Fruit fly (Drosophila melanogaster) whole organism, embryonic: ENCODE data around the gene alphaTub67C.

Experiments used
- ATbp ChIP-seq: fragments of 200-800 bp; sonication (Bioruptor generic); optimal IDR thresholded peaks from 2 replicates; lab custom pipeline; 2017; ENCODE audit warnings: missing biosample characterization, mild to moderate bottlenecking, missing genetic modification characterization, missing genetic modification reagents
- Adf1 ChIP-seq: fragments of 200-800 bp; sonication (Bioruptor generic); IDR thresholded peaks from 2 replicates; pipeline ENCODE4 v1.3.6; 2022; ENCODE audit warnings: missing biosample characterization, missing genetic modification characterization
- B-H2 ChIP-seq: fragments of 200-800 bp; sonication (Bioruptor generic); optimal IDR thresholded peaks from 2 replicates; lab custom pipeline; 2018; ENCODE audit warnings: missing biosample characterization, mild to moderate bottlenecking, missing genetic modification characterization
- BEAF-32 ChIP-seq: fragments of 200-800 bp; sonication (Bioruptor generic); optimal IDR thresholded peaks from 3 replicates; lab custom pipeline; 2017; ENCODE audit warnings: missing biosample characterization, missing genetic modification characterization, mild to moderate bottlenecking, moderate library complexity, missing genetic modification reagents
- CG10366 ChIP-seq: fragments of 200-800 bp; sonication (Bioruptor generic); IDR thresholded peaks from 2 replicates; pipeline ENCODE4 v1.3.6; 2022; ENCODE audit warnings: missing biosample characterization, missing genetic modification characterization
- CG11247 ChIP-seq: fragments of 200-800 bp; sonication (Bioruptor generic); IDR thresholded peaks from 2 replicates; pipeline ENCODE4 v1.3.6; 2022; ENCODE audit warnings: missing biosample characterization, missing genetic modification characterization
- CG13287 ChIP-seq: fragments of 200-800 bp; sonication (Bioruptor generic); IDR thresholded peaks from 2 replicates; pipeline ENCODE4 v1.3.6; 2022; ENCODE audit warnings: missing biosample characterization, missing genetic modification characterization; ENCODE audit not compliant: partially characterized antibody
- CG15269 ChIP-seq: fragments of 200-800 bp; sonication (Bioruptor generic); optimal IDR thresholded peaks from 2 replicates; lab custom pipeline; 2018; ENCODE audit warnings: missing biosample characterization, mild to moderate bottlenecking, missing genetic modification characterization, moderate library complexity
- CG1602 ChIP-seq: fragments of 200-800 bp; sonication (Bioruptor generic); optimal IDR thresholded peaks from 3 replicates; lab custom pipeline; 2016; ENCODE audit warnings: missing biosample characterization, missing genetic modification characterization
- CG1603 ChIP-seq: fragments of 200-800 bp; sonication (Bioruptor generic); optimal IDR thresholded peaks from 2 replicates; lab custom pipeline; 2019; ENCODE audit warnings: missing biosample characterization, mild to moderate bottlenecking, missing genetic modification characterization, moderate library complexity
- CG16813 ChIP-seq: fragments of 200-800 bp; sonication (Bioruptor generic); IDR thresholded peaks from 3 replicates; pipeline ENCODE4 v1.3.6; 2022; ENCODE audit warnings: missing biosample characterization, missing genetic modification characterization; ENCODE audit not compliant: partially characterized antibody
- CG16815 ChIP-seq: fragments of 200-800 bp; sonication (Bioruptor generic); optimal IDR thresholded peaks from 3 replicates; lab custom pipeline; 2017; ENCODE audit warnings: missing biosample characterization, mild to moderate bottlenecking, missing genetic modification characterization
- CG18262 ChIP-seq: fragments of 200-800 bp; optimal IDR thresholded peaks from 3 replicates; lab custom pipeline; 2019; ENCODE audit warnings: missing biosample characterization, mild to moderate bottlenecking, missing genetic modification characterization, moderate library complexity
- CG18476 ChIP-seq: fragments of 200-800 bp; sonication (Bioruptor generic); optimal IDR thresholded peaks from 2 replicates; lab custom pipeline; 2016; ENCODE audit warnings: missing biosample characterization, mild to moderate bottlenecking, missing genetic modification characterization
- CG31365 ChIP-seq: fragments of 200-800 bp; sonication (Bioruptor generic); optimal IDR thresholded peaks from 2 replicates; lab custom pipeline; 2018; ENCODE audit warnings: missing biosample characterization, mild to moderate bottlenecking, missing genetic modification characterization
- CG34376 ChIP-seq: fragments of 200-800 bp; sonication (Bioruptor generic); optimal IDR thresholded peaks from 2 replicates; lab custom pipeline; 2018; ENCODE audit warnings: missing biosample characterization, mild to moderate bottlenecking, missing genetic modification characterization
- CG3995 ChIP-seq: fragments of 200-800 bp; sonication (Bioruptor generic); optimal IDR thresholded peaks from 3 replicates; lab custom pipeline; 2016; ENCODE audit warnings: missing biosample characterization, missing genetic modification characterization
- CG4404 ChIP-seq: fragments of 200-800 bp; sonication (Bioruptor generic); IDR thresholded peaks from 2 replicates; pipeline ENCODE4 v1.3.6; 2022; ENCODE audit warnings: missing biosample characterization, missing genetic modification characterization
- CG4854 ChIP-seq: fragments of 200-800 bp; sonication (Bioruptor generic); optimal IDR thresholded peaks from 2 replicates; lab custom pipeline; 2016; ENCODE audit warnings: missing biosample characterization, missing genetic modification characterization, inconsistent platforms
- CG6175 ChIP-seq: fragments of 200-800 bp; sonication (Bioruptor generic); IDR thresholded peaks from 3 replicates; pipeline ENCODE4 v1.3.6; 2022; ENCODE audit warnings: missing biosample characterization, missing genetic modification characterization
- CG8765 ChIP-seq: fragments of 200-800 bp; sonication (Bioruptor generic); IDR thresholded peaks from 2 replicates; pipeline ENCODE4 v1.3.6; 2022; ENCODE audit warnings: missing biosample characterization, missing genetic modification characterization
- CG9215 ChIP-seq: fragments of 200-800 bp; sonication (Bioruptor generic); IDR thresholded peaks from 2 replicates; pipeline ENCODE4 v1.3.6; 2022; ENCODE audit warnings: missing biosample characterization, missing genetic modification characterization
- CG9437 ChIP-seq: fragments of 200-800 bp; sonication (Bioruptor generic); optimal IDR thresholded peaks from 2 replicates; lab custom pipeline; 2018; ENCODE audit warnings: missing biosample characterization, mild to moderate bottlenecking, missing genetic modification characterization
- CHES-1-like ChIP-seq: fragments of 200-800 bp; sonication (Bioruptor generic); optimal IDR thresholded peaks from 2 replicates; lab custom pipeline; 2016; ENCODE audit warnings: missing biosample characterization, missing genetic modification characterization
- E2f1 ChIP-seq: fragments of 200-800 bp; sonication (Bioruptor generic); IDR thresholded peaks from 2 replicates; pipeline ENCODE4 v1.3.6; 2022; ENCODE audit warnings: missing biosample characterization, missing genetic modification characterization
- Ets97D ChIP-seq: fragments of 200-800 bp; sonication (Bioruptor generic); optimal IDR thresholded peaks from 3 replicates; lab custom pipeline; 2016; ENCODE audit warnings: missing biosample characterization, missing genetic modification characterization
- HLH3B ChIP-seq: fragments of 200-800 bp; sonication (Bioruptor generic); IDR thresholded peaks from 2 replicates; pipeline ENCODE4 v1.3.6; 2022; ENCODE audit warnings: missing biosample characterization, missing genetic modification characterization
- Lpt ChIP-seq: fragments of >200 bp; optimal IDR thresholded peaks from 2 replicates; lab custom pipeline; 2018; ENCODE audit warnings: missing biosample characterization, missing genetic modification characterization
- NC2α ChIP-seq: fragments of 200-800 bp; sonication (Bioruptor generic); optimal IDR thresholded peaks from 2 replicates; lab custom pipeline; 2016; ENCODE audit warnings: missing biosample characterization, missing genetic modification characterization
- Oli ChIP-seq: fragments of 200-800 bp; sonication (Bioruptor generic); optimal IDR thresholded peaks from 2 replicates; lab custom pipeline; 2018; ENCODE audit warnings: missing biosample characterization, mild to moderate bottlenecking, missing genetic modification characterization, moderate library complexity
- Sox100B ChIP-seq: fragments of 200-800 bp; sonication (Bioruptor generic); optimal IDR thresholded peaks from 3 replicates; lab custom pipeline; 2018; ENCODE audit warnings: missing biosample characterization, mild to moderate bottlenecking, missing genetic modification characterization
- Xbp1 ChIP-seq: fragments of 200-800 bp; sonication (Bioruptor generic); optimal IDR thresholded peaks from 3 replicates; lab custom pipeline; 2016; ENCODE audit warnings: missing biosample characterization, mild to moderate bottlenecking, missing genetic modification characterization
- ab ChIP-seq: fragments of 200-800 bp; sonication (Bioruptor generic); optimal IDR thresholded peaks from 2 replicates; lab custom pipeline; 2016; ENCODE audit warnings: missing biosample characterization, missing genetic modification characterization
- bsh ChIP-seq, 2 experiments: fragments of 200-800 bp; sonication (Bioruptor generic); optimal IDR thresholded peaks; 2 replicates each; lab custom pipeline; 2017 to 2018; ENCODE audit warnings: mild to moderate bottlenecking in 2 of 2, missing biosample characterization in 2 of 2, missing genetic modification characterization in 2 of 2, moderate library complexity in 1 of 2
- chif ChIP-seq, 2 experiments: fragments of 200-800 bp; sonication (Bioruptor generic); optimal IDR thresholded peaks; 3 replicates each; lab custom pipeline; 2016; ENCODE audit warnings: missing biosample characterization in 2 of 2, missing genetic modification characterization in 2 of 2
- chm ChIP-seq: fragments of 200-800 bp; sonication (Bioruptor generic); IDR thresholded peaks from 2 replicates; pipeline ENCODE4 v1.3.6; 2022; ENCODE audit warnings: missing biosample characterization, missing genetic modification characterization
- ci ChIP-seq: fragments of 200-800 bp; sonication (Bioruptor generic); IDR thresholded peaks from 3 replicates; pipeline ENCODE4 v1.3.6; 2022; ENCODE audit warnings: missing biosample characterization, missing genetic modification characterization
- croc ChIP-seq: fragments of 200-800 bp; sonication (Bioruptor generic); conservative IDR thresholded peaks from 3 replicates; pipeline ENCODE4 v1.3.6; 2022; ENCODE audit warnings: missing biosample characterization, missing genetic modification characterization
- eyg ChIP-seq: fragments of 200-800 bp; sonication (Bioruptor generic); optimal IDR thresholded peaks from 3 replicates; lab custom pipeline; 2016; ENCODE audit warnings: missing biosample characterization, missing genetic modification characterization
- gt ChIP-seq: fragments of 200-800 bp; sonication (Bioruptor generic); IDR thresholded peaks from 2 replicates; pipeline ENCODE4 v1.3.6; 2022; ENCODE audit warnings: missing biosample characterization, missing genetic modification characterization
- hkb ChIP-seq, 2 experiments: fragments of 200-800 bp in 1 of 2; fragments of >200 bp in 1 of 2; sonication (Bioruptor generic) in 1 of 2; IDR thresholded peaks in 1 of 2; optimal IDR thresholded peaks in 1 of 2; 2 replicates each; pipeline versions ENCODE4 v1.3.6 to Lab custom; 2017 to 2022; ENCODE audit warnings: missing biosample characterization in 1 of 2, missing genetic modification characterization in 1 of 2
- pan ChIP-seq, 4 experiments: fragments of >200 bp in 3 of 4; fragments of 200-800 bp in 1 of 4; sonication (Bioruptor generic) in 1 of 4; optimal IDR thresholded peaks in 3 of 4; IDR thresholded peaks in 1 of 4; 2 replicates each; pipeline versions ENCODE4 v1.3.6 to Lab custom; 2017 to 2022; ENCODE audit warnings: missing biosample characterization in 2 of 4, missing genetic modification characterization in 2 of 4, mixed read lengths in 1 of 4
- ranshi ChIP-seq: fragments of 200-800 bp; sonication (Bioruptor generic); IDR thresholded peaks from 2 replicates; pipeline ENCODE4 v1.3.6; 2022; ENCODE audit warnings: missing biosample characterization, missing genetic modification characterization
- salm ChIP-seq: fragments of 200-800 bp; sonication (Bioruptor generic); optimal IDR thresholded peaks from 2 replicates; lab custom pipeline; 2018; ENCODE audit warnings: missing biosample characterization, mild to moderate bottlenecking, missing genetic modification characterization
- sens ChIP-seq: fragments of 200-800 bp; sonication (Bioruptor generic); peaks from one replicate; lab custom pipeline; 2016; ENCODE audit warnings: missing biosample characterization, missing genetic modification characterization
- shn ChIP-seq: fragments of 200-800 bp; sonication (Bioruptor generic); optimal IDR thresholded peaks from 3 replicates; lab custom pipeline; 2016; ENCODE audit warnings: missing biosample characterization, missing genetic modification characterization
- sob ChIP-seq: fragments of 200-800 bp; sonication (Bioruptor generic); IDR thresholded peaks from 2 replicates; pipeline ENCODE4 v1.3.6; 2022; ENCODE audit warnings: missing biosample characterization, missing genetic modification characterization
- trem ChIP-seq: fragments of 200-800 bp; optimal IDR thresholded peaks from 3 replicates; lab custom pipeline; 2019; ENCODE audit warnings: missing biosample characterization, mild to moderate bottlenecking, missing genetic modification characterization, moderate library complexity
- ttk ChIP-seq: fragments of 200-800 bp; sonication (Bioruptor generic); IDR thresholded peaks from 2 replicates; pipeline ENCODE4 v2.1.2; 2022; ENCODE audit warnings: missing biosample characterization, missing genetic modification characterization
- wor ChIP-seq: fragments of 200-800 bp; sonication (Bioruptor generic); IDR thresholded peaks from 2 replicates; pipeline ENCODE4 v1.3.6; 2022; ENCODE audit warnings: missing biosample characterization, missing genetic modification characterization

alphaTub67C gene

DNA sequence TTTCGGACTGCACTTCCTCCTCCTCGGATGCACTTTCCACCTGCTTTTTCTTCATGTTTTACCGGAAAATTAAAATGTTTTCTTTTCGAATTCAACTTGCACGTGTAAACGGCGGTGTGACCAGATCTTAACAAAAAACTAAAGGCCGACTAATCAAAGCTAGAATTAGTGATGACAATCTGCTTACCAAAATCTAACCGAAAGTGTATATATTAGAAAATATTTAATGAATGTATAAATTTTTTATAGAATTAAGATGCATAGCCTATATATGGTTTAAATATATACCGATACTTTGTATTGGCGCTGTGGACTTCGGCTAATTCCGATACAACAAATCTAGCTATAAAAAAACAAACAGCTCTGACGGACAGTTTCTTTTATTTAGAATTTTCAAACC is 37.9 kb downstream of the alphaTub67C start, which contains the start of the genes CG18178 and CG14174 (continued):
- TF ChIP-seq bsh (GFP tag; optimal IDR thresholded peaks at IDR 0.05; lab: Kevin White, UChicago), result peak in 1 of 2 experiments; percentile 72
- TF ChIP-seq CG9215 (GFP tag; lab: Robert Waterston, UW), result peak; percentile 36
- TF ChIP-seq CG1603 (tag; lab: Kevin White, UChicago), result no peak
- TF ChIP-seq CG1602 (GFP tag; lab: Kevin White, UChicago), result peak; percentile 71
- TF ChIP-seq CG10366 (GFP tag; lab: Robert Waterston, UW), result peak; percentile 56
- TF ChIP-seq chm, result no peak
- no peak for TF ChIP-seq Adf1 (GFP tag; lab: Robert Waterston, UW)
- TF ChIP-seq sob (GFP tag; lab: Robert Waterston, UW), result peak; percentile 80
- peak; percentile 11 for TF ChIP-seq Ets97D (GFP tag; lab: Kevin White, UChicago)
- no peak for TF ChIP-seq shn
- TF ChIP-seq CG31365 (tag; lab: Kevin White, UChicago), result no peak
- peak; percentile 23 for TF ChIP-seq CG4854 (GFP tag; lab: Kevin White, UChicago)
- TF ChIP-seq sens, result peak; percentile 89
- TF ChIP-seq ATbp (GFP tag; lab: Kevin White, UChicago), result peak; percentile 25
- peak; percentile 73 for TF ChIP-seq Sox100B (GFP tag; lab: Kevin White, UChicago)
- TF ChIP-seq ttk (GFP tag; lab: Robert Waterston, UW), result peak; percentile 49; the same call in 1 of the 2 replicates
- no peak for TF ChIP-seq gt (GFP tag; lab: Robert Waterston, UW)
- no peak for TF ChIP-seq Lpt (GFP tag; lab: Kevin White, UChicago)
- TF ChIP-seq E2f1 (GFP tag; lab: Robert Waterston, UW), result peak; percentile 59; the same call in 1 of the 2 replicates
- TF ChIP-seq CG18262 (tag; lab: Kevin White, UChicago), result peak; percentile 78
- TF ChIP-seq CG4404 (GFP tag; lab: Robert Waterston, UW), result peak; percentile 62
- peak; percentile 63 for TF ChIP-seq CG13287 (GFP tag; lab: Robert Waterston, UW)
- peak; percentile 56; the same call in 1 of the 2 replicates for TF ChIP-seq wor (GFP tag; lab: Robert Waterston, UW)
- peak; percentile 59; the same call in 2 of the 3 replicates for TF ChIP-seq croc (GFP tag; lab: Robert Waterston, UW)
- peak; percentile 38 for TF ChIP-seq CG18476 (GFP tag; lab: Kevin White, UChicago)
- peak; percentile 61; the same call in 1 of the 2 replicates for TF ChIP-seq CG11247 (GFP tag; lab: Robert Waterston, UW)
- no peak for TF ChIP-seq ab
- no peak for TF ChIP-seq eyg (GFP tag; lab: Kevin White, UChicago)
- TF ChIP-seq CHES-1-like (GFP tag; lab: Kevin White, UChicago), result peak; percentile 25
- TF ChIP-seq HLH3B, result peak; percentile 68
- peak; percentile 47 for TF ChIP-seq CG16815 (GFP tag; lab: Kevin White, UChicago)
- no peak for TF ChIP-seq pan (optimal IDR thresholded peaks at IDR 0.05; lab: Kevin White, UChicago)
- TF ChIP-seq pan (GFP tag; optimal IDR thresholded peaks at IDR 0.05 in 1 of 2, IDR thresholded peaks at IDR 0.05 in 1 of 2), result peak in 1 of 2 experiments; percentile 51
- no peak for TF ChIP-seq salm
- TF ChIP-seq chif (GFP tag; optimal IDR thresholded peaks at IDR 0.05; lab: Kevin White, UChicago), result no peak
- TF ChIP-seq hkb (optimal IDR thresholded peaks at IDR 0.05; lab: Kevin White, UChicago), result no peak
- TF ChIP-seq hkb (GFP tag; IDR thresholded peaks at IDR 0.05; lab: Robert Waterston, UW), result peak; percentile 44; the same call in 1 of the 2 replicates
- no peak for TF ChIP-seq NC2α
- peak; percentile 82 for TF ChIP-seq trem (tag; lab: Kevin White, UChicago)
- TF ChIP-seq ci (GFP tag; lab: Robert Waterston, UW), result peak; percentile 44; the same call in 1 of the 3 replicates
- peak; percentile 75 for TF ChIP-seq CG15269 (tag; lab: Kevin White, UChicago)
- peak; percentile 2 for TF ChIP-seq CG3995 (GFP tag; lab: Kevin White, UChicago)
- TF ChIP-seq Oli, result peak; percentile 68
- TF ChIP-seq CG34376 (GFP tag; lab: Kevin White, UChicago), result peak; percentile 32
- peak; percentile 45; the same call in 2 of the 3 replicates for TF ChIP-seq CG16813
- peak; percentile 75 for TF ChIP-seq Xbp1 (GFP tag; lab: Kevin White, UChicago)
- no peak for TF ChIP-seq CG6175
- TF ChIP-seq ranshi (GFP tag; lab: Robert Waterston, UW), result peak; percentile 50; the same call in 1 of the 2 replicates
- 0 out of 2 replicates have a peak, but pooled peaks have one; percentile 14 for TF ChIP-seq CG8765
- TF ChIP-seq B-H2 (GFP tag; lab: Kevin White, UChicago), result peak; percentile 85
- peak; percentile 61 for TF ChIP-seq BEAF-32 (GFP tag; lab: Kevin White, UChicago)
- TF ChIP-seq CG9437 (GFP tag; lab: Kevin White, UChicago), result peak; percentile 48
